Fruit fly (Drosophila melanogaster) whole organism, embryonic: ENCODE results near the gene CG17646.

Source experiments
- Atf-2 ChIP-seq: fragments of 200-800 bp; sonication (Bioruptor generic); optimal IDR thresholded peaks from 2 replicates; lab custom pipeline; 2016; ENCODE audit warnings: missing biosample characterization, missing genetic modification characterization
- Atf6 ChIP-seq: fragments of 200-800 bp; sonication (Bioruptor generic); IDR thresholded peaks from 2 replicates; pipeline ENCODE4 v1.3.6; 2022; ENCODE audit warnings: missing biosample characterization, missing genetic modification characterization
- CG10543 ChIP-seq: fragments of 200-800 bp; sonication (Bioruptor generic); optimal IDR thresholded peaks from 3 replicates; lab custom pipeline; 2017; ENCODE audit warnings: missing biosample characterization, mild to moderate bottlenecking, missing genetic modification characterization, moderate library complexity
- CG11695 ChIP-seq: fragments of 200-800 bp; sonication (Bioruptor generic); IDR thresholded peaks from 3 replicates; pipeline ENCODE4 v1.3.6; 2022; ENCODE audit warnings: missing biosample characterization, missing genetic modification characterization
- CG11723 ChIP-seq: fragments of 200-800 bp; sonication (Bioruptor generic); optimal IDR thresholded peaks from 2 replicates; lab custom pipeline; 2017; ENCODE audit warnings: missing biosample characterization, mild to moderate bottlenecking, missing genetic modification characterization
- CG12744 ChIP-seq: fragments of 200-800 bp; sonication (Bioruptor generic); optimal IDR thresholded peaks from 2 replicates; lab custom pipeline; 2016; ENCODE audit warnings: missing biosample characterization, missing genetic modification characterization
- CG16815 ChIP-seq: fragments of 200-800 bp; sonication (Bioruptor generic); optimal IDR thresholded peaks from 3 replicates; lab custom pipeline; 2017; ENCODE audit warnings: missing biosample characterization, mild to moderate bottlenecking, missing genetic modification characterization
- CG17385 ChIP-seq: fragments of 200-800 bp; sonication (Bioruptor generic); optimal IDR thresholded peaks from 3 replicates; lab custom pipeline; 2018; ENCODE audit warnings: missing biosample characterization, mild to moderate bottlenecking, missing genetic modification characterization
- CG18011 ChIP-seq: fragments of 200-800 bp; sonication (Bioruptor generic); optimal IDR thresholded peaks from 2 replicates; lab custom pipeline; 2017; ENCODE audit warnings: missing biosample characterization, missing genetic modification characterization, mild to moderate bottlenecking, moderate library complexity, missing genotype
- CG2889 ChIP-seq: fragments of 200-800 bp; sonication (Bioruptor generic); IDR thresholded peaks from 3 replicates; pipeline ENCODE4 v1.3.6; 2022; ENCODE audit warnings: missing biosample characterization, missing genetic modification characterization
- CG31224 ChIP-seq: fragments of 200-800 bp; sonication (Bioruptor generic); IDR thresholded peaks from 2 replicates; pipeline ENCODE4 v1.3.6; 2022; ENCODE audit warnings: missing biosample characterization, missing genetic modification characterization
- CG3726 ChIP-seq: fragments of 200-800 bp; sonication (Bioruptor generic); IDR thresholded peaks from 3 replicates; pipeline ENCODE4, ENCODE4 v1.3.6; 2022; ENCODE audit warnings: missing biosample characterization, missing genetic modification characterization
- CG4424 ChIP-seq: fragments of 200-800 bp; sonication (Bioruptor generic); optimal IDR thresholded peaks from 3 replicates; lab custom pipeline; 2016; ENCODE audit warnings: missing biosample characterization, missing genetic modification characterization
- CG5180 ChIP-seq: fragments of 200-800 bp; sonication (Bioruptor generic); optimal IDR thresholded peaks from 3 replicates; lab custom pipeline; 2017; ENCODE audit warnings: missing biosample characterization, missing genetic modification characterization, mild to moderate bottlenecking, moderate library complexity, missing genetic modification reagents
- CG6654 ChIP-seq: fragments of 200-800 bp; sonication (Bioruptor generic); optimal IDR thresholded peaks from 2 replicates; lab custom pipeline; 2017; ENCODE audit warnings: missing biosample characterization, mild to moderate bottlenecking, missing genetic modification characterization
- CG6689 ChIP-seq: fragments of 200-800 bp; sonication (Bioruptor generic); IDR thresholded peaks from 2 replicates; pipeline ENCODE4 v1.3.6; 2022; ENCODE audit warnings: missing biosample characterization, missing genetic modification characterization
- CG8944 ChIP-seq: fragments of 200-800 bp; sonication (Bioruptor generic); optimal IDR thresholded peaks from 3 replicates; lab custom pipeline; 2016; ENCODE audit warnings: missing biosample characterization, missing genetic modification characterization
- CrebB ChIP-seq: fragments of 200-800 bp; sonication (Bioruptor generic); optimal IDR thresholded peaks from 3 replicates; lab custom pipeline; 2018; ENCODE audit warnings: missing biosample characterization, mild to moderate bottlenecking, missing genetic modification characterization
- D19B ChIP-seq: fragments of 200-800 bp; sonication (Bioruptor generic); optimal IDR thresholded peaks from 2 replicates; lab custom pipeline; 2017; ENCODE audit warnings: missing biosample characterization, mild to moderate bottlenecking, missing genetic modification characterization
- Dad ChIP-seq: fragments of 200-800 bp; sonication (Bioruptor generic); optimal IDR thresholded peaks from 3 replicates; lab custom pipeline; 2016; ENCODE audit warnings: missing biosample characterization, missing genetic modification characterization
- Dfd ChIP-seq, 2 experiments: fragments of >200 bp; optimal IDR thresholded peaks; 2 replicates each; lab custom pipeline; 2017; ENCODE audit warnings: missing biosample characterization in 2 of 2, missing genetic modification characterization in 2 of 2
- Dip3 ChIP-seq: fragments of 200-800 bp; sonication (Bioruptor generic); optimal IDR thresholded peaks from 3 replicates; lab custom pipeline; 2016; ENCODE audit warnings: missing biosample characterization, missing genetic modification characterization
- E2f1 ChIP-seq: fragments of 200-800 bp; sonication (Bioruptor generic); IDR thresholded peaks from 2 replicates; pipeline ENCODE4 v1.3.6; 2022; ENCODE audit warnings: missing biosample characterization, missing genetic modification characterization
- Fer3 ChIP-seq: fragments of 200-800 bp; sonication (Bioruptor generic); optimal IDR thresholded peaks from 2 replicates; lab custom pipeline; 2018; ENCODE audit warnings: missing biosample characterization, mild to moderate bottlenecking, missing genetic modification characterization, moderate library complexity
- Hmr ChIP-seq: fragments of 200-800 bp; sonication (Bioruptor generic); optimal IDR thresholded peaks from 3 replicates; lab custom pipeline; 2017; ENCODE audit warnings: mild to moderate bottlenecking, missing biosample characterization, missing genetic modification reagents, missing genetic modification characterization
- Hr51 ChIP-seq, 2 experiments: fragments of 200-800 bp; sonication (Bioruptor generic); optimal IDR thresholded peaks; 2 replicates in 1 of 2; 3 replicates in 1 of 2; lab custom pipeline; 2016 to 2018; ENCODE audit warnings: missing biosample characterization in 2 of 2, missing genetic modification characterization in 2 of 2, mild to moderate bottlenecking in 1 of 2, moderate library complexity in 1 of 2
- Kr ChIP-seq: fragments of 200-800 bp; sonication (Bioruptor generic); optimal IDR thresholded peaks from 2 replicates; lab custom pipeline; 2017; ENCODE audit warnings: missing biosample characterization, mild to moderate bottlenecking, missing genetic modification characterization
- Lpt ChIP-seq: fragments of >200 bp; optimal IDR thresholded peaks from 2 replicates; lab custom pipeline; 2018; ENCODE audit warnings: missing biosample characterization, missing genetic modification characterization
- Myb ChIP-seq: fragments of 200-800 bp; sonication (Bioruptor generic); optimal IDR thresholded peaks from 2 replicates; lab custom pipeline; 2016; ENCODE audit warnings: missing biosample characterization, missing genetic modification characterization
- Opbp ChIP-seq: fragments of 200-800 bp; sonication (Bioruptor generic); IDR thresholded peaks from 3 replicates; pipeline ENCODE4 v1.3.6; 2022; ENCODE audit warnings: missing biosample characterization, missing genetic modification characterization; ENCODE audit not compliant: partially characterized antibody
- Spps ChIP-seq: fragments of 200-800 bp; sonication (Bioruptor generic); optimal IDR thresholded peaks from 2 replicates; lab custom pipeline; 2018; ENCODE audit warnings: missing biosample characterization, mild to moderate bottlenecking, missing genetic modification characterization
- Taf1 ChIP-seq: fragments of 200-800 bp; sonication (Bioruptor generic); IDR thresholded peaks from 2 replicates; pipeline ENCODE4 v1.3.6; 2022; ENCODE audit warnings: missing biosample characterization, missing genetic modification characterization
- chif ChIP-seq, 2 experiments: fragments of 200-800 bp; sonication (Bioruptor generic); optimal IDR thresholded peaks; 3 replicates each; lab custom pipeline; 2016; ENCODE audit warnings: missing biosample characterization in 2 of 2, missing genetic modification characterization in 2 of 2
- crc ChIP-seq: fragments of 200-800 bp; sonication (Bioruptor generic); optimal IDR thresholded peaks from 2 replicates; lab custom pipeline; 2016; ENCODE audit warnings: missing biosample characterization, missing genetic modification characterization
- dm ChIP-seq: fragments of 200-800 bp; sonication (Bioruptor generic); optimal IDR thresholded peaks from 3 replicates; lab custom pipeline; 2016; ENCODE audit warnings: missing biosample characterization, missing genetic modification characterization
- dmrt11E ChIP-seq: fragments of 200-800 bp; sonication (Bioruptor generic); optimal IDR thresholded peaks from 3 replicates; lab custom pipeline; 2018; ENCODE audit warnings: missing biosample characterization, mild to moderate bottlenecking, missing genetic modification characterization, moderate library complexity
- eyg ChIP-seq: fragments of 200-800 bp; sonication (Bioruptor generic); optimal IDR thresholded peaks from 3 replicates; lab custom pipeline; 2016; ENCODE audit warnings: missing biosample characterization, missing genetic modification characterization
- fru ChIP-seq: fragments of >200 bp; optimal IDR thresholded peaks from 2 replicates; lab custom pipeline; 2017
- ftz-f1 ChIP-seq: fragments of 200-800 bp; sonication (Bioruptor generic); optimal IDR thresholded peaks from 2 replicates; lab custom pipeline; 2016; ENCODE audit warnings: missing biosample characterization, missing genetic modification characterization
- inv ChIP-seq: fragments of 200-800 bp; sonication (Bioruptor generic); IDR thresholded peaks from 2 replicates; pipeline ENCODE4 v1.3.6; 2022; ENCODE audit warnings: missing biosample characterization, missing genetic modification characterization; ENCODE audit not compliant: partially characterized antibody
- jigr1 ChIP-seq: fragments of 200-800 bp; sonication (Bioruptor generic); IDR thresholded peaks from 3 replicates; pipeline ENCODE4 v1.3.6; 2022; ENCODE audit warnings: missing biosample characterization, missing genetic modification characterization
- ken ChIP-seq: fragments of 200-800 bp; sonication (Bioruptor generic); IDR thresholded peaks from 3 replicates; pipeline ENCODE4 v1.3.6; 2022; ENCODE audit warnings: missing biosample characterization, missing genetic modification characterization
- lab ChIP-seq: fragments of 200-800 bp; sonication (Bioruptor generic); optimal IDR thresholded peaks from 3 replicates; lab custom pipeline; 2017; ENCODE audit warnings: missing biosample characterization, missing genetic modification characterization, mild to moderate bottlenecking, moderate library complexity, missing genetic modification reagents
- nerfin-1 ChIP-seq: fragments of 200-800 bp; sonication (Bioruptor generic); optimal IDR thresholded peaks from 3 replicates; lab custom pipeline; 2019; ENCODE audit warnings: missing biosample characterization, mild to moderate bottlenecking, missing genetic modification characterization, moderate library complexity
- org-1 ChIP-seq: fragments of 200-800 bp; sonication (Bioruptor generic); optimal IDR thresholded peaks from 2 replicates; lab custom pipeline; 2017; ENCODE audit warnings: missing biosample characterization, missing genetic modification characterization
- psq ChIP-seq: fragments of 200-800 bp; sonication (Bioruptor generic); optimal IDR thresholded peaks from 2 replicates; lab custom pipeline; 2017; ENCODE audit warnings: missing biosample characterization, missing genetic modification characterization
- ro ChIP-seq: fragments of 200-800 bp; sonication (Bioruptor generic); IDR thresholded peaks from 2 replicates; pipeline ENCODE4 v1.3.6; 2022; ENCODE audit warnings: missing biosample characterization, missing genetic modification characterization
- run ChIP-seq: fragments of 200-800 bp; sonication (Bioruptor generic); optimal IDR thresholded peaks from 3 replicates; lab custom pipeline; 2018; ENCODE audit warnings: missing biosample characterization, mild to moderate bottlenecking, missing genetic modification characterization
- sens-2 ChIP-seq: fragments of 200-800 bp; sonication (Bioruptor generic); IDR thresholded peaks from 2 replicates; pipeline ENCODE4 v1.3.6; 2022; ENCODE audit warnings: missing biosample characterization, missing genetic modification characterization
- sima ChIP-seq: fragments of 200-800 bp; sonication (Bioruptor generic); optimal IDR thresholded peaks from 2 replicates; lab custom pipeline; 2016; ENCODE audit warnings: missing biosample characterization, missing genetic modification characterization
- vvl ChIP-seq: fragments of 200-800 bp; sonication (Bioruptor generic); IDR thresholded peaks from 2 replicates; pipeline ENCODE4 v1.3.6; 2022; ENCODE audit warnings: missing biosample characterization, missing genetic modification characterization

Gene CG17646

DNA sequence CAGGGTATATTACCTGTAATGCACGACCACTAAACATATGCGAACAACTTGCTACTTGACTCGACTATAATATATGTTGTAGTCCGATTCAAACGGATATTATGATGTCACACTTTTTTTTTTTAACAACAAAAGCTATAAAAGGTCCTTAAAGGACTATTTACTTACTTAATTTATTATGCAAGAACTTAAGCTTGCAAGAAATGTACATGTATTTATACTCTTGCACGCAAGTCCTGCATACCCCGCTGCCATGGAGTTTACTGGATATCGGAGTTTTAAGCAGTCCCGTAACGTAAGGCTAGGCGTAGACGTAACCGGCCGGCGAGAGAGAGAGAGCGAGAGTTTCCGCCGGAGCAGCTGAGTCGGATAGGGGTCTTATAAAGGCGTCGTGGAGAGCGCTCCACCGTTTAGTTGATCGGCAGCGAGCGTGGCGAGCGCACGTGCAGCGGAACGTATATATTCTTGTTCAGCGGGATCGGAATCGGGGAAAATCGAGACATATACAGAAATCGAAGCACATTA is 4.8 kb downstream of the CG17646 start (continued):
- TF ChIP-seq sima (GFP tag; lab: Kevin White, UChicago) = peak; percentile 36
- TF ChIP-seq ken (GFP tag; lab: Robert Waterston, UW) = peak; percentile 82; the same call in 2 of the 3 replicates
- peak; percentile 73 for TF ChIP-seq psq (GFP tag; lab: Kevin White, UChicago)
- TF ChIP-seq eyg = peak; percentile 75
- peak; percentile 93 for TF ChIP-seq org-1
- peak; percentile 87 to 94 for TF ChIP-seq chif (GFP tag; optimal IDR thresholded peaks at IDR 0.05; lab: Kevin White, UChicago)
- peak; percentile 90 for TF ChIP-seq CG16815
- peak; percentile 86; the same call in 2 of the 3 replicates for TF ChIP-seq jigr1
- peak; percentile 87 for TF ChIP-seq Atf-2
- TF ChIP-seq CG18011 (GFP tag; lab: Kevin White, UChicago) = peak; percentile 56
- peak; percentile 97 for TF ChIP-seq D19B (GFP tag; lab: Kevin White, UChicago)
- no peak; the same call in 1 of the 2 replicates for TF ChIP-seq sens-2 (GFP tag; lab: Robert Waterston, UW)
- no peak for TF ChIP-seq fru (lab: Kevin White, UChicago)
- peak; percentile 58; the same call in 1 of the 2 replicates for TF ChIP-seq Taf1 (GFP tag; lab: Robert Waterston, UW)
- peak; percentile 84 for TF ChIP-seq Hmr (GFP tag; lab: Kevin White, UChicago)
- peak; percentile 88 for TF ChIP-seq CG4424 (GFP tag; lab: Kevin White, UChicago)
- peak; percentile 90 for TF ChIP-seq Dip3
- TF ChIP-seq CG10543 = peak; percentile 27
- peak; percentile 83 for TF ChIP-seq CG12744
- peak; percentile 75 for TF ChIP-seq Myb (GFP tag; lab: Kevin White, UChicago)
- peak; percentile 73 for TF ChIP-seq Fer3 (tag; lab: Kevin White, UChicago)
- peak; percentile 76 for TF ChIP-seq CG17385 (GFP tag; lab: Kevin White, UChicago)
- no peak for TF ChIP-seq Kr (GFP tag; lab: Kevin White, UChicago)
- peak; percentile 60 for TF ChIP-seq CG11723 (GFP tag; lab: Kevin White, UChicago)
- peak; percentile 80 for TF ChIP-seq Dad (GFP tag; lab: Kevin White, UChicago)
- peak; percentile 58 for TF ChIP-seq CG6654 (GFP tag; lab: Kevin White, UChicago)
- no peak for TF ChIP-seq Lpt (GFP tag; lab: Kevin White, UChicago)
- TF ChIP-seq run (tag; lab: Kevin White, UChicago) = peak; percentile 71
- TF ChIP-seq CG31224 (GFP tag; lab: Robert Waterston, UW) = peak; percentile 82
- TF ChIP-seq inv (GFP tag; lab: Robert Waterston, UW) = no peak
- peak; percentile 68; the same call in 2 of the 3 replicates for TF ChIP-seq Opbp (GFP tag; lab: Robert Waterston, UW)
- no peak for TF ChIP-seq Dfd (GFP tag; optimal IDR thresholded peaks at IDR 0.05; lab: Kevin White, UChicago)
- TF ChIP-seq Hr51 (GFP tag; optimal IDR thresholded peaks at IDR 0.05; lab: Kevin White, UChicago) = peak; percentile 85 to 92
- TF ChIP-seq ftz-f1 (GFP tag; lab: Kevin White, UChicago) = peak; percentile 70
- TF ChIP-seq ro (GFP tag; lab: Robert Waterston, UW) = peak; percentile 69
- TF ChIP-seq CG2889 (GFP tag; lab: Robert Waterston, UW) = peak; percentile 79
- TF ChIP-seq lab = peak; percentile 88
- TF ChIP-seq Spps (tag; lab: Kevin White, UChicago) = peak; percentile 55
- peak; percentile 90 for TF ChIP-seq vvl (GFP tag; lab: Robert Waterston, UW)
- peak; percentile 35 for TF ChIP-seq nerfin-1 (tag; lab: Kevin White, UChicago)
- peak; percentile 83 for TF ChIP-seq E2f1 (GFP tag; lab: Robert Waterston, UW)
- peak; percentile 64 for TF ChIP-seq CG5180 (GFP tag; lab: Kevin White, UChicago)
- TF ChIP-seq dm (GFP tag; lab: Kevin White, UChicago) = peak; percentile 73
- peak; percentile 90 for TF ChIP-seq CG8944 (GFP tag; lab: Kevin White, UChicago)
- TF ChIP-seq Atf6 = peak; percentile 84
- peak; percentile 84 for TF ChIP-seq dmrt11E
- peak; percentile 59; the same call in 2 of the 3 replicates for TF ChIP-seq CG3726 (GFP tag; lab: Robert Waterston, UW)
- TF ChIP-seq crc = peak; percentile 82
- TF ChIP-seq CG6689 (GFP tag; lab: Robert Waterston, UW) = peak; percentile 90
- TF ChIP-seq CG11695 (GFP tag; lab: Robert Waterston, UW) = peak; percentile 87
- peak; percentile 63 for TF ChIP-seq CrebB (tag; lab: Kevin White, UChicago)
